Fruit fly (Drosophila melanogaster) whole organism: ENCODE data around the gene CG5376.

Source experiments
- psq ChIP-seq: fragments of >200 bp; optimal IDR thresholded peaks from 2 replicates; lab custom pipeline; 2017
- usp ChIP-seq: fragments of >200 bp; optimal IDR thresholded peaks from 2 replicates; lab custom pipeline; 2017; ENCODE audit warnings: missing biosample characterization, missing genetic modification characterization, mixed read lengths

- TF ChIP-seq psq (no peak), usp (no peak)
These were observed 36.3 kb upstream of the CG5376 start for dm6 chr3R:22525073-22525413.
